Worm (Caenorhabditis elegans): ENCODE results near the gene srw-42.

- TF ChIP-seq lsy-2 (tag; optimal IDR thresholded peaks at IDR 0.05) (no peak), nhr-76 (tag; optimal IDR thresholded peaks at IDR 0.05) (no peak), unc-62 (GFP tag; optimal IDR thresholded peaks at IDR 0.05) (no peak), ces-1 (GFP tag; optimal IDR thresholded peaks at IDR 0.05) (no peak), lin-13 (GFP tag; optimal IDR thresholded peaks at IDR 0.05) (no peak), nhr-85 (tag) (no peak), vab-15 (tag; optimal IDR thresholded peaks at IDR 0.05) (no peak), nhr-28 (tag; optimal IDR thresholded peaks at IDR 0.05) (no peak), nhr-237 (tag; optimal IDR thresholded peaks at IDR 0.05) (no peak), hpl-2 (GFP tag; optimal IDR thresholded peaks at IDR 0.05) (no peak), skn-1 (tag; optimal IDR thresholded peaks at IDR 0.05) (no peak)
Measured at ce11 chrV:16694538-16694937, 906 bp upstream of the srw-42 start, which contains the start of gene srz-101.

All from whole organism, L1 larva.